Worm (Caenorhabditis elegans) whole organism, L4 larva: Measurements from ENCODE around the gene ZK380.4.

Experiments used
- ZK337.2 ChIP-seq: fragments of 200-800 bp; sonication (Bioruptor generic); IDR thresholded peaks from 2 replicates; pipeline ENCODE4 v1.3.6; 2022; ENCODE audit warnings: missing genetic modification reagents, missing genetic modification characterization, missing compliant biosample characterization
- aly-2 ChIP-seq: sonication (generic microtip); optimal IDR thresholded peaks from 2 replicates; lab custom pipeline; 2018; ENCODE audit warnings: missing biosample characterization, missing genetic modification characterization
- ces-1 ChIP-seq: fragments of 150-350 bp; sonication (generic microtip); optimal IDR thresholded peaks from 4 replicates; lab custom pipeline; 2014; ENCODE audit warnings: missing biosample characterization, missing genetic modification reagents, missing genetic modification characterization
- ctbp-1 ChIP-seq: fragments of 200-800 bp; sonication (Bioruptor generic); IDR thresholded peaks from 2 replicates; pipeline ENCODE4 v1.3.6; 2022; ENCODE audit warnings: missing genetic modification reagents, missing genetic modification characterization, missing compliant biosample characterization
- dmd-8 ChIP-seq: fragments of 200-800 bp; sonication (Bioruptor generic); IDR thresholded peaks from 2 replicates; pipeline ENCODE4 v1.3.6; 2022; ENCODE audit warnings: missing genetic modification characterization, missing compliant biosample characterization
- fos-1 ChIP-seq: fragments of 150-350 bp; optimal IDR thresholded peaks from 2 replicates; lab custom pipeline; 2014; ENCODE audit warnings: missing biosample characterization, missing genetic modification characterization
- mdl-1 ChIP-seq, 2 experiments: fragments of 150-350 bp in 1 of 2; sonication (generic microtip) in 1 of 2; optimal IDR thresholded peaks; 2 replicates each; lab custom pipeline; 2014 to 2017; ENCODE audit warnings: missing biosample characterization in 2 of 2, missing genetic modification characterization in 2 of 2
- mxl-3 ChIP-seq: fragments of 200-800 bp; sonication (Bioruptor generic); optimal IDR thresholded peaks from 2 replicates; lab custom pipeline; 2018; ENCODE audit warnings: mild to moderate bottlenecking, missing genetic modification characterization, missing compliant biosample characterization
- saeg-2 ChIP-seq: fragments of 200-800 bp; sonication (Bioruptor generic); IDR thresholded peaks from 2 replicates; pipeline ENCODE4 v1.3.6; 2022; ENCODE audit warnings: missing genetic modification reagents, missing genetic modification characterization, missing compliant biosample characterization
- tag-97 ChIP-seq: fragments of 200-800 bp; sonication (Bioruptor generic); IDR thresholded peaks from 2 replicates; pipeline ENCODE4 v1.3.6; 2022; ENCODE audit warnings: missing genetic modification characterization, missing compliant biosample characterization
- unc-62 ChIP-seq, 3 experiments: fragments of 150-350 bp in 1 of 3; sonication (generic microtip); optimal IDR thresholded peaks in 2 of 3; peaks in 1 of 3; 1 replicate in 1 of 3; 2 replicates in 2 of 3; lab custom pipeline; 2014 to 2017; ENCODE audit warnings: missing biosample characterization in 3 of 3, missing genetic modification characterization in 3 of 3, missing genetic modification reagents in 3 of 3, missing genotype in 1 of 3

- TF ChIP-seq mdl-1 (tag; optimal IDR thresholded peaks at IDR 0.05; lab: Kevin White, UChicago), result no peak
- no peak for TF ChIP-seq unc-62 (GFP tag; optimal IDR thresholded peaks at IDR 0.05 in 1 of 2; lab: Kevin White, UChicago)
- no peak for TF ChIP-seq unc-62 (tag; optimal IDR thresholded peaks at IDR 0.05; lab: Kevin White, UChicago)
- TF ChIP-seq fos-1 (tag; lab: Kevin White, UChicago), result no peak
- TF ChIP-seq ctbp-1, result no peak
- TF ChIP-seq saeg-2 (GFP tag; lab: Robert Waterston, UW), result no peak
- TF ChIP-seq aly-2 (tag; lab: Kevin White, UChicago), result no peak
- TF ChIP-seq tag-97 (GFP tag; lab: Robert Waterston, UW), result no peak
- no peak for TF ChIP-seq ces-1 (GFP tag; lab: Kevin White, UChicago)
- no peak for TF ChIP-seq ZK337.2 (GFP tag; lab: Robert Waterston, UW)
- TF ChIP-seq mxl-3 (GFP tag; lab: Kevin White, UChicago), result no peak
- no peak for TF ChIP-seq dmd-8 (GFP tag; lab: Robert Waterston, UW)
Measured at ce11 chrX:1674056-1674455, 22.3 kb upstream of the ZK380.4 start, which contains the start of gene tbx-31.
